Worm (Caenorhabditis elegans): ENCODE measurements around the gene pot-2.

DNA sequence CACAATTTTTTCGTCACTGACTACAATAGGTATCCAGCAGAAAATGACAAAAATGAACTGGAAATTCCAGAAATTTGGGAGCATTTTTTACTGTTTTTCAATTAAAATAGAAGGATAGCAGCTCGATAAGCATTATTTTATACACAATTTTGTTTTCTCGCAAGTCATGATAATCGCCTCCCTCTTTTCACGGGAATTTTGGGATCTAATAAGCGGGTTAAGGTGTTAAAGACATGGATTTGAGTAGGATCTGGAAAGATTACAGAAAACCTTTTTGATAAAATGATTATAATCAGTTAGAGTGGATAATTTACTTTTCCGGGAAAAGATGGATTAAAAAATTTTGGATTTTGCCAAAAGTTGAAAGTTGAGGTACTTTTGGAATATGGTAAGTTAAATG, 24.7 kb downstream of the pot-2 start, which contains the start of gene gcy-29:
- TF ChIP-seq him-1 (tag; optimal IDR thresholded peaks at IDR 0.05) (no peak), dao-5 (tag; optimal IDR thresholded peaks at IDR 0.05) (no peak)

Measured in whole organism, L4/young adult.